Fruit fly (Drosophila melanogaster): ENCODE results near the gene CG10958.

The CG10958 gene

dm6 chrX:8101479-8102198 lies 30.4 kb upstream of the CG10958 start, which contains the start of gene CG2258 (continued):
- TF ChIP-seq MBD-R2 (GFP tag; IDR thresholded peaks at IDR 0.05) = peak; percentile 68; the same call in 1 of the 2 replicates
- peak; percentile 87 for TF ChIP-seq CG8388 (GFP tag; optimal IDR thresholded peaks at IDR 0.05)
- peak; percentile 87 for TF ChIP-seq CoRest (tag; optimal IDR thresholded peaks at IDR 0.05)
- peak; percentile 44; the same call in 1 of the 2 replicates for TF ChIP-seq CG11085 (GFP tag; IDR thresholded peaks at IDR 0.05)
- TF ChIP-seq NK7.1 (GFP tag; optimal IDR thresholded peaks at IDR 0.05) = peak; percentile 51
- no peak for TF ChIP-seq pnt (GFP tag; optimal IDR thresholded peaks at IDR 0.05)
- peak; percentile 84 for TF ChIP-seq CG32532 (GFP tag; IDR thresholded peaks at IDR 0.05)
- TF ChIP-seq D19A (tag; optimal IDR thresholded peaks at IDR 0.05) = peak; percentile 82
- TF ChIP-seq CG14860 (GFP tag; IDR thresholded peaks at IDR 0.05; ENCODE audit: partially characterized antibody) = no peak
- no peak for TF ChIP-seq CG30020 (tag; optimal IDR thresholded peaks at IDR 0.05)
- TF ChIP-seq CG12769 (tag; optimal IDR thresholded peaks at IDR 0.05) = peak; percentile 90
- no peak for TF ChIP-seq hkb (optimal IDR thresholded peaks at IDR 0.05)
- peak; percentile 93 for TF ChIP-seq hkb (GFP tag; IDR thresholded peaks at IDR 0.05)
- TF ChIP-seq tup (GFP tag; optimal IDR thresholded peaks at IDR 0.05) = peak; percentile 58
- peak; percentile 60; the same call in 1 of the 3 replicates for TF ChIP-seq CG7357 (GFP tag; IDR thresholded peaks at IDR 0.05)
- TF ChIP-seq salm (tag; optimal IDR thresholded peaks at IDR 0.05) = peak; percentile 88
- no peak for TF ChIP-seq pros (GFP tag; optimal IDR thresholded peaks at IDR 0.05)
- TF ChIP-seq gt (GFP tag; IDR thresholded peaks at IDR 0.05) = no peak
- no peak for TF ChIP-seq kay (GFP tag; optimal IDR thresholded peaks at IDR 0.05)
- peak; percentile 66; the same call in 2 of the 3 replicates for TF ChIP-seq CG2889 (GFP tag; IDR thresholded peaks at IDR 0.05)
- TF ChIP-seq CG18011 (GFP tag; optimal IDR thresholded peaks at IDR 0.05) = peak; percentile 27
- peak; percentile 35 for TF ChIP-seq CG13123 (GFP tag; optimal IDR thresholded peaks at IDR 0.05)
- TF ChIP-seq CHES-1-like (GFP tag; optimal IDR thresholded peaks at IDR 0.05) = peak; percentile 71
- peak; percentile 68; the same call in 1 of the 2 replicates for TF ChIP-seq bowl (GFP tag; IDR thresholded peaks at IDR 0.05)
- TF ChIP-seq CG1024 (GFP tag; IDR thresholded peaks at IDR 0.05) = peak; percentile 76
- TF ChIP-seq lola (GFP tag; optimal IDR thresholded peaks at IDR 0.05) = peak in 1 of 3 experiments; percentile 58
- no peak for TF ChIP-seq kni (GFP tag; optimal IDR thresholded peaks at IDR 0.05)
- peak; percentile 78 for TF ChIP-seq CG10209 (GFP tag; optimal IDR thresholded peaks at IDR 0.05)
- peak; percentile 37 for TF ChIP-seq CG3065 (GFP tag; optimal IDR thresholded peaks at IDR 0.05)
- TF ChIP-seq hth (optimal IDR thresholded peaks at IDR 0.05) = no peak
- TF ChIP-seq D19B (GFP tag; optimal IDR thresholded peaks at IDR 0.05) = peak; percentile 52
- TF ChIP-seq da (GFP tag; optimal IDR thresholded peaks at IDR 0.05) = no peak
- TF ChIP-seq CG14441 (GFP tag; IDR thresholded peaks at IDR 0.05) = peak; percentile 88
- peak; percentile 96 for TF ChIP-seq trem (tag; optimal IDR thresholded peaks at IDR 0.05)
- peak; percentile 49 for TF ChIP-seq Scr (GFP tag; IDR thresholded peaks at IDR 0.05; ENCODE audit: partially characterized antibody)
- TF ChIP-seq Opbp (GFP tag; IDR thresholded peaks at IDR 0.05; ENCODE audit: partially characterized antibody) = no peak
- peak; percentile 46 for TF ChIP-seq CG8089 (GFP tag; optimal IDR thresholded peaks at IDR 0.05)
- peak; percentile 83 for TF ChIP-seq CG3847 (GFP tag; IDR thresholded peaks at IDR 0.05)
- peak; percentile 90 for TF ChIP-seq slbo (GFP tag; IDR thresholded peaks at IDR 0.05)
- TF ChIP-seq CG12236 (GFP tag; optimal IDR thresholded peaks at IDR 0.05) = peak; percentile 15
- no peak for TF ChIP-seq crc (GFP tag; optimal IDR thresholded peaks at IDR 0.05)
- TF ChIP-seq ci (GFP tag; IDR thresholded peaks at IDR 0.05) = peak; percentile 93
- no peak for TF ChIP-seq Dip2 (GFP tag; IDR thresholded peaks at IDR 0.05)
- peak; percentile 78 for TF ChIP-seq esg (GFP tag; conservative IDR thresholded peaks at IDR 0.05)
- TF ChIP-seq CG9932 (GFP tag; IDR thresholded peaks at IDR 0.05) = peak; percentile 79
- peak; percentile 36; the same call in 1 of the 2 replicates for TF ChIP-seq unc-4 (GFP tag; IDR thresholded peaks at IDR 0.05; ENCODE audit: partially characterized antibody)
- peak; percentile 7 for TF ChIP-seq CTCF (GFP tag; optimal IDR thresholded peaks at IDR 0.05)
- peak; percentile 27 for TF ChIP-seq Bteb2 (GFP tag; optimal IDR thresholded peaks at IDR 0.05)
- TF ChIP-seq CG2116 (GFP tag; optimal IDR thresholded peaks at IDR 0.05) = peak; percentile 28
- no peak for TF ChIP-seq h (optimal IDR thresholded peaks at IDR 0.05)
- TF ChIP-seq ken (GFP tag; IDR thresholded peaks at IDR 0.05) = peak; percentile 87

Data from whole organism, embryonic.